Worm (Caenorhabditis elegans) whole organism, L4 larva: ENCODE data around the gene str-88.
A peak's percentile ranks its signal among the peaks of the same experiment; 100 is the strongest.
"Not testable (repeated sequence)": the region's sequence is repeated elsewhere in the genome, so short reads cannot be mapped to it uniquely, and the experiment has no call there.

Experiments
- F44E2.7 ChIP-seq: fragments of 200-800 bp; sonication (Bioruptor generic); IDR thresholded peaks from 2 replicates; pipeline ENCODE4 v2.1.2; 2022; ENCODE audit warnings: missing genetic modification characterization, missing compliant biosample characterization
- ZK546.5 ChIP-seq, 2 experiments: sonication (generic microtip); optimal IDR thresholded peaks; 2 replicates each; lab custom pipeline; 2017; ENCODE audit warnings: missing biosample characterization in 2 of 2, missing genetic modification characterization in 2 of 2
- ceh-44 ChIP-seq: fragments of 200-800 bp; sonication (Bioruptor generic); IDR thresholded peaks from 2 replicates; pipeline ENCODE4 v1.3.6; 2022; ENCODE audit warnings: missing genetic modification reagents, missing genetic modification characterization, missing compliant biosample characterization
- dmd-8 ChIP-seq: fragments of 200-800 bp; sonication (Bioruptor generic); IDR thresholded peaks from 2 replicates; pipeline ENCODE4 v1.3.6; 2022; ENCODE audit warnings: missing genetic modification characterization, missing compliant biosample characterization
- dpl-1 ChIP-seq: fragments of 150-350 bp; optimal IDR thresholded peaks from 2 replicates; lab custom pipeline; 2014; ENCODE audit warnings: missing biosample characterization, missing genetic modification reagents, missing genetic modification characterization
- dve-1 ChIP-seq: sonication (generic microtip); optimal IDR thresholded peaks from 2 replicates; lab custom pipeline; 2017; ENCODE audit warnings: antibody characterized with exemption, mild to moderate bottlenecking, missing genetic modification characterization, missing compliant biosample characterization; ENCODE audit not compliant: insufficient read depth
- egl-27 ChIP-seq: sonication (generic microtip); optimal IDR thresholded peaks from 3 replicates; lab custom pipeline; 2017; ENCODE audit warnings: missing biosample characterization, missing genetic modification reagents, missing genetic modification characterization
- fkh-10 ChIP-seq: fragments of 150-350 bp; optimal IDR thresholded peaks from 2 replicates; lab custom pipeline; 2014; ENCODE audit warnings: missing biosample characterization, missing genetic modification reagents, missing genetic modification characterization
- lin-38 ChIP-seq: fragments of 200-800 bp; sonication (Bioruptor generic); IDR thresholded peaks from 2 replicates; pipeline ENCODE4 v1.3.6; 2022; ENCODE audit warnings: missing genetic modification reagents, missing genetic modification characterization, missing compliant biosample characterization
- nhr-237 ChIP-seq: sonication (generic microtip); optimal IDR thresholded peaks from 2 replicates; lab custom pipeline; 2017; ENCODE audit warnings: missing biosample characterization, missing genetic modification characterization
- nhr-28 ChIP-seq: fragments of 150-350 bp; optimal IDR thresholded peaks from 2 replicates; lab custom pipeline; 2014; ENCODE audit warnings: missing biosample characterization, missing genetic modification characterization
- snpc-4 ChIP-seq: fragments of 150-350 bp; optimal IDR thresholded peaks from 2 replicates; lab custom pipeline; 2014; ENCODE audit warnings: missing biosample characterization, missing genetic modification characterization
- zag-1 ChIP-seq: fragments of 150-350 bp; optimal IDR thresholded peaks from 2 replicates; lab custom pipeline; 2014; ENCODE audit warnings: missing biosample characterization, missing genetic modification characterization

DNA sequence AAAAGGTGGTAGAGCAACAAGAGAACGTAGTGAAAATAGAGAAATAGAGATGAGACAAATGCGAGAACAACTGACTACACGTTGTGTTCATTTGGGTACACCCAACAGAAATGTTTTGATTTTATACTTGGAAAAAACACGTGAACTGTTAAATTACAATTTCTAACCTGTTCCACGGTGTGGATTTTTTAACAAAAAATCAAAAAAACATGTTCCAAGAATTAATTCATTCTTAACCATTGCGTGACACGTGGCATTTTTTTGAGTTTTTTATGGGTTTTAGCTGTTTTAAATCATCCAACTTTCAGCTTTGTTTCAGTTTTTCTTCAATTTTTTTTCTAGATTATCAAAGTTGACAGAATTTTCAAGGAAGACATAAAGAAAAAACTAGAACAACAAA, 22.2 kb downstream of the str-88 start, which contains the start of gene ech-1.1:
- TF ChIP-seq fkh-10 (GFP tag; lab: Kevin White, UChicago); nhr-237; dmd-8 (GFP tag; lab: Robert Waterston, UW); ceh-44 (GFP tag; lab: Robert Waterston, UW); F44E2.7 (GFP tag; lab: Robert Waterston, UW); zag-1; ZK546.5 (tag; optimal IDR thresholded peaks at IDR 0.05; lab: Kevin White, UChicago); dpl-1; dve-1; snpc-4; lin-38 (GFP tag; lab: Robert Waterston, UW); egl-27 (tag; lab: Kevin White, UChicago): not testable (repeated sequence)
- peak; percentile 14 for TF ChIP-seq nhr-28
